Fruit fly (Drosophila melanogaster) S2 (cell line): ENCODE data around the gene isoQC.

Experiments used
- CG8478 ChIP-seq: fragments of >200 bp; optimal IDR thresholded peaks from 2 replicates; lab custom pipeline; 2018
- CTCF ChIP-seq, 2 experiments: fragments of >200 bp; optimal IDR thresholded peaks; 2 replicates each; lab custom pipeline; 2018

DNA sequence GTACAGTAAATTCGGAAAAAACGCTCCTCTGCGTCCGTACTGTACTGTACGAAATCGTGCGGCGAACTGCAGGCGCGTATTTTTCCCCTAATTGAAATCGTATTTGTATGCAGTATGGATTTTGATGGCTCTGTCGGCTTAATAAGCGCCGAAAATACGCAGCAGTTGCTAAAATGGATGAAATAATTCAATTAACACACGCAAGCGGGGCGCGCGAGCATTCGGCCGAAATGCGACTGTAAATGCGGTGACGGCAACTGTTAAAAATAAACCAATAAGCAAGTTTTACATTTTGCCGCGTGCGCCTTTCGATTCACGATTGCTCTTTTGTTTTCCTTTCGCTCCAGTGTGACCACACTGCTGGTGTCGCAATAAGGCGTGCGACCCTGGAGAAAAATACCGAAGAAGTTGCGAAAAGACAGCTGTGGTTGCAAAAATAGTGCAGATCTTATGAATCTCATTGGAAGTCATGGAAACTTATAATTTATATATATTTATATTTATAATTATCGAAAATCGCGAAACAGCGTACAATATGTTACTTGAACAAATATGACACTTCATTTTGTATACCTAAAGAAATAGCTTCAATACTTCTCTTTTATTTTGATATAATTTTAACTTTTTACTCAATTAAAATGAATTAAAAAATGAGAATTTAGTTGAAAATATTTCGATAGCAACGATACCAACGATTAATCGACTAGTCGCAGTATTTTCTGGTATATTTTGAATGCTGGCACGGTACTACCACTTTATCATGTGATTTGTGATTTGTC is 1.1 kb upstream of the isoQC start, which contains the start of the genes CG32428 and CG5969:
- no peak for TF ChIP-seq CTCF (optimal IDR thresholded peaks at IDR 0.05; lab: Kevin White, UChicago)
- TF ChIP-seq CG8478: no peak
